Worm (Caenorhabditis elegans) whole organism, early embryonic: ENCODE data around the gene wht-7.

Experiments used
- B0310.2 ChIP-seq: sonication (generic microtip); optimal IDR thresholded peaks from 2 replicates; lab custom pipeline; 2016; ENCODE audit warnings: mild to moderate bottlenecking, missing genetic modification characterization, missing compliant biosample characterization
- F13C5.2 ChIP-seq: sonication (generic microtip); optimal IDR thresholded peaks from 2 replicates; lab custom pipeline; 2017; ENCODE audit warnings: mild to moderate bottlenecking, missing genetic modification characterization, inconsistent platforms, missing compliant biosample characterization
- aly-1 ChIP-seq: sonication (generic microtip); optimal IDR thresholded peaks from 2 replicates; lab custom pipeline; 2016; ENCODE audit warnings: missing genetic modification characterization, missing compliant biosample characterization
- ama-1 ChIP-seq: fragments of 150-350 bp; optimal IDR thresholded peaks from 2 replicates; lab custom pipeline; 2014
- ceh-13 ChIP-seq: fragments of 200-800 bp; sonication (Bioruptor generic); optimal IDR thresholded peaks from 2 replicates; lab custom pipeline; 2018; ENCODE audit warnings: mild to moderate bottlenecking, missing genetic modification characterization, missing compliant biosample characterization
- ceh-36 ChIP-seq: sonication (generic microtip); optimal IDR thresholded peaks from 2 replicates; lab custom pipeline; 2016; ENCODE audit warnings: missing genetic modification characterization, inconsistent platforms, missing compliant biosample characterization
- ets-7 ChIP-seq: sonication (generic microtip); optimal IDR thresholded peaks from 2 replicates; lab custom pipeline; 2016; ENCODE audit warnings: missing genotype, missing genetic modification characterization, missing compliant biosample characterization
- flt-1 ChIP-seq: fragments of 200-800 bp; sonication (Bioruptor generic); IDR thresholded peaks from 2 replicates; pipeline ENCODE4 v1.3.6; 2022; ENCODE audit warnings: missing genetic modification characterization, missing compliant biosample characterization
- hmbx-1 ChIP-seq: sonication (generic microtip); optimal IDR thresholded peaks from 2 replicates; lab custom pipeline; 2016; ENCODE audit warnings: mild to moderate bottlenecking, missing genetic modification characterization, missing compliant biosample characterization
- hmg-4 ChIP-seq: fragments of 200-800 bp; sonication (Bioruptor generic); optimal IDR thresholded peaks from 2 replicates; lab custom pipeline; 2018; ENCODE audit warnings: mild to moderate bottlenecking, missing genetic modification characterization, missing compliant biosample characterization
- hnd-1 ChIP-seq: sonication (generic microtip); optimal IDR thresholded peaks from 2 replicates; lab custom pipeline; 2016; ENCODE audit warnings: missing genetic modification characterization, missing compliant biosample characterization
- pes-1 ChIP-seq: fragments of 200-800 bp; sonication (Bioruptor generic); IDR thresholded peaks from 2 replicates; pipeline ENCODE4 v1.3.6; 2022; ENCODE audit warnings: missing genetic modification reagents, missing genetic modification characterization, missing compliant biosample characterization
- scrt-1 ChIP-seq: fragments of 200-800 bp; sonication (Bioruptor generic); IDR thresholded peaks from 2 replicates; pipeline ENCODE4 v1.3.6; 2022; ENCODE audit warnings: missing genetic modification characterization, missing compliant biosample characterization
- sea-1 ChIP-seq: fragments of 200-800 bp; sonication (Bioruptor generic); conservative IDR thresholded peaks from 2 replicates; pipeline ENCODE4 v1.3.6; 2022; ENCODE audit warnings: missing genetic modification characterization, missing compliant biosample characterization
- tbx-11 ChIP-seq: fragments of 200-800 bp; sonication (Bioruptor generic); IDR thresholded peaks from 2 replicates; pipeline ENCODE4 v1.3.6; 2022; ENCODE audit warnings: missing genetic modification characterization, missing compliant biosample characterization
- tbx-37 ChIP-seq: fragments of 200-800 bp; sonication (Bioruptor generic); conservative IDR thresholded peaks from 2 replicates; pipeline ENCODE4 v1.3.6; 2022; ENCODE audit warnings: missing genetic modification reagents, missing genetic modification characterization, missing compliant biosample characterization
- tra-4 ChIP-seq: sonication (generic microtip); optimal IDR thresholded peaks from 2 replicates; lab custom pipeline; 2017; ENCODE audit warnings: missing genetic modification characterization, missing compliant biosample characterization

The wht-7 gene

ce11 chrIII:6179062-6179461, 29.7 kb upstream of the wht-7 start:
- TF ChIP-seq hmg-4 (GFP tag; lab: Kevin White, UChicago) (no peak), ets-7 (tag; lab: Kevin White, UChicago) (no peak), aly-1 (tag; lab: Kevin White, UChicago) (no peak), B0310.2 (tag; lab: Kevin White, UChicago) (no peak), tbx-37 (GFP tag; lab: Robert Waterston, UW) (no peak), ceh-13 (GFP tag; lab: Kevin White, UChicago) (no peak), pes-1 (GFP tag; lab: Robert Waterston, UW) (no peak), flt-1 (GFP tag; lab: Robert Waterston, UW) (no peak), hnd-1 (tag; lab: Kevin White, UChicago) (no peak), sea-1 (no peak), tbx-11 (no peak), F13C5.2 (tag; lab: Kevin White, UChicago) (no peak), hmbx-1 (no peak), tra-4 (tag; lab: Kevin White, UChicago) (no peak), ceh-36 (no peak), scrt-1 (GFP tag; lab: Robert Waterston, UW) (no peak), ama-1 (lab: Kevin White, UChicago) (no peak)

- TF ChIP-seq ets-7 (tag; lab: Kevin White, UChicago) (no peak), pes-1 (GFP tag; lab: Robert Waterston, UW) (no peak), tbx-37 (GFP tag; lab: Robert Waterston, UW) (no peak), flt-1 (GFP tag; lab: Robert Waterston, UW) (no peak), hnd-1 (tag; lab: Kevin White, UChicago) (no peak), F13C5.2 (tag; lab: Kevin White, UChicago) (no peak), sea-1 (no peak), B0310.2 (tag; lab: Kevin White, UChicago) (no peak), hmbx-1 (no peak), scrt-1 (GFP tag; lab: Robert Waterston, UW) (no peak), hmg-4 (GFP tag; lab: Kevin White, UChicago) (no peak)
Observed at ce11 chrIII:6178586-6178985, 29.2 kb upstream of the wht-7 start, which contains the start of gene F42A10.7. Gene F42A10.7 (minus strand): TSS chrIII:6178686.

ce11 chrIII:6177631-6178030, 28.2 kb upstream of the wht-7 start:
- no peak for TF ChIP-seq hnd-1 (tag; lab: Kevin White, UChicago)

- TF ChIP-seq pes-1 (GFP tag; lab: Robert Waterston, UW) (no peak), tbx-11 (no peak), tbx-37 (GFP tag; lab: Robert Waterston, UW) (no peak), tra-4 (tag; lab: Kevin White, UChicago) (no peak), aly-1 (tag; lab: Kevin White, UChicago) (no peak), hmg-4 (GFP tag; lab: Kevin White, UChicago) (no peak), flt-1 (GFP tag; lab: Robert Waterston, UW) (no peak), sea-1 (no peak), ama-1 (lab: Kevin White, UChicago) (no peak), ceh-13 (GFP tag; lab: Kevin White, UChicago) (no peak), B0310.2 (tag; lab: Kevin White, UChicago) (no peak), ets-7 (tag; lab: Kevin White, UChicago) (no peak), ceh-36 (no peak), hmbx-1 (no peak), F13C5.2 (tag; lab: Kevin White, UChicago) (no peak), hnd-1 (tag; lab: Kevin White, UChicago) (no peak), scrt-1 (GFP tag; lab: Robert Waterston, UW) (no peak)
Observed at ce11 chrIII:6176761-6177160, 27.4 kb upstream of the wht-7 start, which contains the start of gene F42A10.6. Gene F42A10.6 (minus strand): TSS chrIII:6176861.

- no peak for TF ChIP-seq flt-1 (GFP tag; lab: Robert Waterston, UW)
Observed at ce11 chrIII:6176172-6176571, 26.8 kb upstream of the wht-7 start.

DNA sequence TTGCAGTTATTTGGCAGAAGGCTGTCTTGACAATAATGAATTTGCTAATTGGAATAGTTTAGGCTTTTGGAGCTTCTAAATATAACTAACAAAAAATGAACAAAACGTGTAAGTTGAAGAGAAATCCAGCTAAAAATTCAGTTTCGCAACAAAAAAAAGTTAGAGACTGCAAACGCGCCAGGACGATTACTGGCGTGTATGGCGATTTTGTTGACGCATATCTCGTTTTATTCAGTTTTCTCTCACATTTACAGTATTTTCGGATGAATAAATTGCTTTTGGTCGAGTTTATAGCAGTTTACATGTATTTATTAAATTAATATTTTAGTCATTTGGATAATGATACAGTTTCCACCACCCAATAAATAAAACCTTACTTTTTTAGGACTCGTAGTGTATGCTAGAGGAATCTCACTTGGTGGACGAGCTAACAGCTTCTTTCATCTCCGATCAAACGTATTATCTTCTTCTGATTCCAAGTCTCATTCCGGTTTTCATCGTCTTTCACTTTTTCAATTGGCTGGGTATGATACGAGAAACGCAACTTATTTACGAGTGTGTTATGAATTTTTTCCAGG, 23.7 kb upstream of the wht-7 start, which contains the start of the genes abcf-3 and F42A10.5:
Gene abcf-3, plus strand, starts transcription at position 384 of the 578 bp plus-strand sequence.
Gene F42A10.5, minus strand, starts transcription at position 458 of the 578 bp plus-strand sequence.
- TF ChIP-seq tbx-37 (GFP tag; lab: Robert Waterston, UW) (no peak), hnd-1 (tag; lab: Kevin White, UChicago) (no peak), ets-7 (tag; lab: Kevin White, UChicago) (no peak), B0310.2 (tag; lab: Kevin White, UChicago) (no peak), tra-4 (tag; lab: Kevin White, UChicago) (no peak), hmbx-1 (no peak), flt-1 (GFP tag; lab: Robert Waterston, UW) (no peak), tbx-11 (no peak), scrt-1 (GFP tag; lab: Robert Waterston, UW) (no peak), aly-1 (tag; lab: Kevin White, UChicago) (no peak), ceh-36 (no peak), ama-1 (lab: Kevin White, UChicago) (no peak), ceh-13 (GFP tag; lab: Kevin White, UChicago) (no peak), F13C5.2 (tag; lab: Kevin White, UChicago) (no peak), sea-1 (no peak), hmg-4 (GFP tag; lab: Kevin White, UChicago) (no peak), pes-1 (GFP tag; lab: Robert Waterston, UW) (no peak)

- TF ChIP-seq B0310.2 (tag; lab: Kevin White, UChicago) (no peak), F13C5.2 (tag; lab: Kevin White, UChicago) (peak; percentile 12)
Observed at ce11 chrIII:6170038-6170437, 20.6 kb upstream of the wht-7 start.
